Worm (Caenorhabditis elegans) whole organism, L3 larva: ENCODE measurements around the gene F49F1.7.

Experiments used
- ama-1 ChIP-seq: fragments of 150-350 bp; optimal IDR thresholded peaks from 2 replicates; lab custom pipeline; 2018
- elt-2 ChIP-seq: sonication (generic microtip); optimal IDR thresholded peaks from 2 replicates; lab custom pipeline; 2016; ENCODE audit warnings: missing genetic modification reagents, mild to moderate bottlenecking, missing genetic modification characterization, missing compliant biosample characterization
- mdl-1 ChIP-seq: fragments of 150-350 bp; optimal IDR thresholded peaks from 2 replicates; lab custom pipeline; 2014; ENCODE audit warnings: missing biosample characterization, missing genetic modification characterization
- nhr-28 ChIP-seq: fragments of 150-350 bp; optimal IDR thresholded peaks from 2 replicates; lab custom pipeline; 2014; ENCODE audit warnings: missing biosample characterization, missing genetic modification characterization
- ztf-11 ChIP-seq: fragments of 150-350 bp; optimal IDR thresholded peaks from 2 replicates; lab custom pipeline; 2014; ENCODE audit warnings: missing biosample characterization, missing genetic modification characterization

ce11 chrIV:4114526-4114925 is 11.0 kb downstream of the F49F1.7 start, which contains the start of gene F49F1.15:
- TF ChIP-seq ama-1 (lab: Kevin White, UChicago) (no peak), elt-2 (tag; lab: Kevin White, UChicago) (no peak), ztf-11 (tag; lab: Kevin White, UChicago) (no peak), mdl-1 (no peak), nhr-28 (tag; lab: Kevin White, UChicago) (no peak)
